Fruit fly (Drosophila melanogaster): ENCODE results near the gene rudhira.

rudhira gene

dm6 chrX:11788187-11788870 is 28.4 kb upstream of the rudhira start (continued):
- no peak for TF ChIP-seq CG9876 (GFP tag; optimal IDR thresholded peaks at IDR 0.05)
- peak; percentile 42 for TF ChIP-seq Dad (GFP tag; optimal IDR thresholded peaks at IDR 0.05)
- TF ChIP-seq CG8089 (GFP tag; optimal IDR thresholded peaks at IDR 0.05) = peak; percentile 22
- TF ChIP-seq C15 (GFP tag; IDR thresholded peaks at IDR 0.05) = no peak
- no peak for TF ChIP-seq GATAe (GFP tag; conservative IDR thresholded peaks at IDR 0.05)
- TF ChIP-seq HmgD (GFP tag; optimal IDR thresholded peaks at IDR 0.05) = no peak
- TF ChIP-seq CG10274 (GFP tag; optimal IDR thresholded peaks at IDR 0.05) = peak; percentile 10
- TF ChIP-seq CG42726 (GFP tag; IDR thresholded peaks at IDR 0.05; ENCODE audit: partially characterized antibody) = no peak
- TF ChIP-seq CG6791 (GFP tag; IDR thresholded peaks at IDR 0.05; ENCODE audit: partially characterized antibody) = no peak
- peak in 1 of 2 experiments; percentile 71 for TF ChIP-seq eve (GFP tag; optimal IDR thresholded peaks at IDR 0.05)
- peak; percentile 81 for TF ChIP-seq Sox102F (GFP tag; optimal IDR thresholded peaks at IDR 0.05)
- peak in 1 of 2 experiments; percentile 17 for TF ChIP-seq crp (GFP tag; optimal IDR thresholded peaks at IDR 0.05)
- TF ChIP-seq Bteb2 (GFP tag; optimal IDR thresholded peaks at IDR 0.05) = peak; percentile 35
- peak; percentile 38 for TF ChIP-seq CrebB (tag; optimal IDR thresholded peaks at IDR 0.05)
- peak; percentile 65; the same call in 1 of the 3 replicates for TF ChIP-seq Optix (GFP tag; IDR thresholded peaks at IDR 0.05)
- TF ChIP-seq Six4 (GFP tag; optimal IDR thresholded peaks at IDR 0.05) = peak; percentile 10
- no peak for TF ChIP-seq CG7963 (GFP tag; IDR thresholded peaks at IDR 0.05; ENCODE audit: partially characterized antibody)
- TF ChIP-seq E2f2 (GFP tag; IDR thresholded peaks at IDR 0.05) = peak; percentile 48; the same call in 1 of the 2 replicates
- TF ChIP-seq Hey (tag; optimal IDR thresholded peaks at IDR 0.05) = no peak
- TF ChIP-seq CG11723 (GFP tag; optimal IDR thresholded peaks at IDR 0.05) = peak; percentile 48
- no peak for TF ChIP-seq CG15073 (GFP tag; optimal IDR thresholded peaks at IDR 0.05)
- TF ChIP-seq CG17186 (GFP tag; optimal IDR thresholded peaks at IDR 0.05) = no peak
- TF ChIP-seq Antp (GFP tag; optimal IDR thresholded peaks at IDR 0.05) = peak; percentile 68
- no peak for TF ChIP-seq Dip2 (GFP tag; IDR thresholded peaks at IDR 0.05)
- TF ChIP-seq abd-A (tag; optimal IDR thresholded peaks at IDR 0.05) = no peak
- TF ChIP-seq CG13123 (GFP tag; optimal IDR thresholded peaks at IDR 0.05) = peak; percentile 54
- 0 out of 2 replicates have a peak, but pooled peaks have one; percentile 6 for TF ChIP-seq dati (GFP tag; IDR thresholded peaks at IDR 0.05)
- TF ChIP-seq ham (GFP tag; IDR thresholded peaks at IDR 0.05) = no peak
- no peak for TF ChIP-seq her (GFP tag; optimal IDR thresholded peaks at IDR 0.05)
- TF ChIP-seq pros (GFP tag; optimal IDR thresholded peaks at IDR 0.05) = no peak
- no peak for TF ChIP-seq CG2199 (GFP tag; IDR thresholded peaks at IDR 0.05)
- no peak for TF ChIP-seq CG3995 (GFP tag; optimal IDR thresholded peaks at IDR 0.05)
- peak; percentile 79 for TF ChIP-seq ranshi (GFP tag; IDR thresholded peaks at IDR 0.05)
- TF ChIP-seq NfI (GFP tag; optimal IDR thresholded peaks at IDR 0.05) = peak; percentile 56
- peak; percentile 10 for TF ChIP-seq NK7.1 (GFP tag; optimal IDR thresholded peaks at IDR 0.05)
- TF ChIP-seq Abd-B (GFP tag; optimal IDR thresholded peaks at IDR 0.05) = peak; percentile 34
- TF ChIP-seq CG2889 (GFP tag; IDR thresholded peaks at IDR 0.05) = peak; percentile 31; the same call in 1 of the 3 replicates
- TF ChIP-seq CG2678 (tag; optimal IDR thresholded peaks at IDR 0.05) = peak; percentile 80
- peak in 1 of 2 experiments; percentile 54 for TF ChIP-seq Eip74EF (GFP tag; optimal IDR thresholded peaks at IDR 0.05)
- TF ChIP-seq Neu2 (GFP tag; optimal IDR thresholded peaks at IDR 0.05; ENCODE audit: borderline replicate concordance) = no peak
- TF ChIP-seq CG8765 (GFP tag; IDR thresholded peaks at IDR 0.05) = 0 out of 2 replicates have a peak, but pooled peaks have one; percentile 23
- TF ChIP-seq CG1024 (GFP tag; IDR thresholded peaks at IDR 0.05) = peak; percentile 41; the same call in 1 of the 2 replicates
- TF ChIP-seq Fer2 (tag; optimal IDR thresholded peaks at IDR 0.05) = peak; percentile 3
- peak; percentile 57 for TF ChIP-seq pum (GFP tag; optimal IDR thresholded peaks at IDR 0.05)
- TF ChIP-seq CG32532 (GFP tag; IDR thresholded peaks at IDR 0.05) = peak; percentile 75
- TF ChIP-seq pho (GFP tag; optimal IDR thresholded peaks at IDR 0.05) = peak; percentile 33
- TF ChIP-seq ase (GFP tag; IDR thresholded peaks at IDR 0.05) = peak; percentile 56; the same call in 2 of the 3 replicates
- no peak for TF ChIP-seq BEAF-32 (GFP tag; optimal IDR thresholded peaks at IDR 0.05)
- TF ChIP-seq Ets65A (GFP tag) = peak; percentile 94

Data from whole organism, embryonic.